Fruit fly (Drosophila melanogaster) whole organism, wandering third instar larva: ENCODE results near the gene acj6.

Source experiments
- Abd-B ChIP-seq: fragments of >200 bp; optimal IDR thresholded peaks from 2 replicates; lab custom pipeline; 2017; ENCODE audit warnings: missing biosample characterization, missing genetic modification characterization
- CG32264 ChIP-seq: fragments of 200-800 bp; sonication (Bioruptor generic); optimal IDR thresholded peaks from 2 replicates; lab custom pipeline; 2016; ENCODE audit warnings: missing biosample characterization, missing genetic modification characterization
- CG9705 ChIP-seq: fragments of 200-800 bp; sonication (Bioruptor generic); optimal IDR thresholded peaks from 2 replicates; lab custom pipeline; 2018; ENCODE audit warnings: missing biosample characterization, mild to moderate bottlenecking, missing genetic modification characterization
- CrebA ChIP-seq: fragments of 200-800 bp; sonication (Bioruptor generic); optimal IDR thresholded peaks from 2 replicates; lab custom pipeline; 2016; ENCODE audit warnings: missing biosample characterization, mild to moderate bottlenecking, missing genetic modification characterization, borderline replicate concordance
- Dfd ChIP-seq: fragments of >200 bp; optimal IDR thresholded peaks from 2 replicates; lab custom pipeline; 2017; ENCODE audit warnings: missing biosample characterization, missing genetic modification characterization
- Dif ChIP-seq: fragments of 200-275, 200-300 bp; sonication (Bioruptor generic); optimal IDR thresholded peaks from 2 replicates; lab custom pipeline; 2018; ENCODE audit warnings: missing biosample characterization, missing genetic modification characterization; ENCODE audit not compliant: partially characterized antibody
- GATAd ChIP-seq: sonication (Bioruptor generic); optimal IDR thresholded peaks from 2 replicates; lab custom pipeline; 2016; ENCODE audit warnings: missing biosample characterization, missing genetic modification characterization
- HLH106 ChIP-seq: fragments of 200-800 bp; optimal IDR thresholded peaks from 3 replicates; lab custom pipeline; 2019; ENCODE audit warnings: missing biosample characterization, mild to moderate bottlenecking, missing genetic modification characterization, moderate library complexity
- Hnf4 ChIP-seq: fragments of 200-800 bp; sonication (Bioruptor generic); optimal IDR thresholded peaks from 2 replicates; lab custom pipeline; 2016; ENCODE audit warnings: missing biosample characterization, mild to moderate bottlenecking, missing genetic modification characterization
- Hr78 ChIP-seq: fragments of >200 bp; optimal IDR thresholded peaks from 2 replicates; lab custom pipeline; 2017; ENCODE audit warnings: missing biosample characterization, missing genetic modification characterization
- Hr83 ChIP-seq: fragments of 200-300 bp; sonication (Bioruptor generic); optimal IDR thresholded peaks from 2 replicates; lab custom pipeline; 2016; ENCODE audit warnings: missing biosample characterization, mild to moderate bottlenecking, missing genetic modification characterization, moderate library complexity; ENCODE audit not compliant: poor library complexity, severe bottlenecking
- Jra ChIP-seq: sonication (Bioruptor generic); optimal IDR thresholded peaks from 2 replicates; lab custom pipeline; 2016; ENCODE audit warnings: missing biosample characterization, missing genetic modification characterization
- Mio ChIP-seq: sonication (Bioruptor generic); optimal IDR thresholded peaks from 2 replicates; lab custom pipeline; 2016; ENCODE audit warnings: missing biosample characterization, missing genetic modification characterization
- Myc ChIP-seq: fragments of >200 bp; optimal IDR thresholded peaks from 2 replicates; lab custom pipeline; 2017
- N ChIP-seq: fragments of >200 bp; optimal IDR thresholded peaks from 2 replicates; lab custom pipeline; 2018; ENCODE audit warnings: missing biosample characterization, missing external identifiers, missing genetic modification characterization
- OdsH ChIP-seq: fragments of 200-800 bp; sonication (Bioruptor generic); optimal IDR thresholded peaks from 2 replicates; lab custom pipeline; 2016; ENCODE audit warnings: missing biosample characterization, mild to moderate bottlenecking, missing genetic modification characterization
- Rel ChIP-seq, 2 experiments: fragments of 200-800 bp; sonication (Bioruptor generic) in 1 of 2; optimal IDR thresholded peaks; 2 replicates in 1 of 2; 3 replicates in 1 of 2; lab custom pipeline; 2016 to 2019; ENCODE audit warnings: mild to moderate bottlenecking in 2 of 2, missing biosample characterization in 2 of 2, missing genetic modification characterization in 2 of 2, moderate library complexity in 1 of 2
- Sp1 ChIP-seq: fragments of 200-800 bp; sonication (Bioruptor generic); optimal IDR thresholded peaks from 3 replicates; lab custom pipeline; 2019; ENCODE audit warnings: missing biosample characterization, mild to moderate bottlenecking, missing genetic modification characterization, moderate library complexity
- Vsx2 ChIP-seq: fragments of 200-300, 225-300 bp; sonication (Bioruptor generic); optimal IDR thresholded peaks from 2 replicates; lab custom pipeline; 2018; ENCODE audit warnings: missing biosample characterization, missing genetic modification characterization; ENCODE audit not compliant: partially characterized antibody
- br ChIP-seq: fragments of 200-800 bp; sonication (Bioruptor generic); optimal IDR thresholded peaks from 2 replicates; lab custom pipeline; 2016; ENCODE audit warnings: missing biosample characterization, missing genetic modification characterization
- brk ChIP-seq: fragments of 200-800 bp; sonication (Bioruptor generic); optimal IDR thresholded peaks from 2 replicates; lab custom pipeline; 2016; ENCODE audit warnings: missing biosample characterization, mild to moderate bottlenecking, missing genetic modification characterization
- dl ChIP-seq, 2 experiments: fragments of 175-275, 200-275 bp in 1 of 2; fragments of 200-275 bp in 1 of 2; sonication (Bioruptor generic); optimal IDR thresholded peaks; lab custom pipeline; 2018; ENCODE audit warnings: mild to moderate bottlenecking in 2 of 2, missing biosample characterization in 2 of 2, missing genetic modification characterization in 2 of 2, moderate library complexity in 2 of 2; ENCODE audit not compliant: partially characterized antibody in 2 of 2, insufficient read depth in 1 of 2
- dmrt93B ChIP-seq: fragments of 200-800 bp; sonication (Bioruptor generic); optimal IDR thresholded peaks from 2 replicates; lab custom pipeline; 2018; ENCODE audit warnings: missing biosample characterization, mild to moderate bottlenecking, missing genetic modification characterization
- dsf ChIP-seq: sonication (Bioruptor generic); optimal IDR thresholded peaks from 2 replicates; lab custom pipeline; 2016; ENCODE audit warnings: missing biosample characterization, missing genetic modification characterization, borderline replicate concordance
- ey ChIP-seq: fragments of 200-800 bp; sonication (Bioruptor generic); optimal IDR thresholded peaks from 2 replicates; lab custom pipeline; 2016; ENCODE audit warnings: missing biosample characterization, missing genetic modification characterization
- foxo ChIP-seq, 2 experiments: fragments of 200-800 bp; sonication (Bioruptor generic); optimal IDR thresholded peaks; 2 replicates in 1 of 2; 3 replicates in 1 of 2; lab custom pipeline; 2016 to 2017; ENCODE audit warnings: missing biosample characterization in 2 of 2, missing genetic modification characterization in 2 of 2
- fru ChIP-seq: fragments of 200-800 bp; sonication (Bioruptor generic); optimal IDR thresholded peaks from 3 replicates; lab custom pipeline; 2016; ENCODE audit warnings: missing biosample characterization, mild to moderate bottlenecking, missing genetic modification characterization
- h ChIP-seq: fragments of 200-800 bp; sonication (Bioruptor generic); optimal IDR thresholded peaks from 3 replicates; lab custom pipeline; 2016; ENCODE audit warnings: missing biosample characterization, mild to moderate bottlenecking, missing genetic modification characterization
- jim ChIP-seq: fragments of 175-275, 200-325 bp; sonication (Bioruptor generic); optimal IDR thresholded peaks from 2 replicates; lab custom pipeline; 2016; ENCODE audit warnings: missing biosample characterization, mild to moderate bottlenecking, missing genetic modification characterization
- lola ChIP-seq: fragments of >200 bp; optimal IDR thresholded peaks from 2 replicates; lab custom pipeline; 2017; ENCODE audit warnings: missing biosample characterization, missing genetic modification characterization
- pan ChIP-seq: fragments of >200 bp; optimal IDR thresholded peaks from 2 replicates; lab custom pipeline; 2017
- psq ChIP-seq: fragments of 200-800 bp; sonication (Bioruptor generic); optimal IDR thresholded peaks from 3 replicates; lab custom pipeline; 2017; ENCODE audit warnings: missing biosample characterization, mild to moderate bottlenecking, missing genetic modification characterization, moderate library complexity
- rgr ChIP-seq: fragments of 200-800 bp; sonication (Bioruptor generic); optimal IDR thresholded peaks from 3 replicates; lab custom pipeline; 2016; ENCODE audit warnings: missing biosample characterization, mild to moderate bottlenecking, missing genetic modification characterization
- sage ChIP-seq: fragments of 200-800 bp; sonication (Bioruptor generic); optimal IDR thresholded peaks from 2 replicates; lab custom pipeline; 2016; ENCODE audit warnings: missing biosample characterization, mild to moderate bottlenecking, missing genetic modification characterization
- sv ChIP-seq: fragments of 200-800 bp; sonication (Bioruptor generic); optimal IDR thresholded peaks from 3 replicates; lab custom pipeline; 2016; ENCODE audit warnings: missing biosample characterization, missing genetic modification characterization
- tai ChIP-seq: sonication (Bioruptor generic); optimal IDR thresholded peaks from 2 replicates; lab custom pipeline; 2016; ENCODE audit warnings: missing biosample characterization, missing genetic modification characterization
- usp ChIP-seq: fragments of >200 bp; optimal IDR thresholded peaks from 2 replicates; lab custom pipeline; 2017; ENCODE audit warnings: missing biosample characterization, missing genetic modification characterization
- woc ChIP-seq: sonication (Bioruptor generic); optimal IDR thresholded peaks from 2 replicates; lab custom pipeline; 2016; ENCODE audit warnings: missing biosample characterization, mild to moderate bottlenecking, missing genetic modification characterization

acj6 gene

DNA sequence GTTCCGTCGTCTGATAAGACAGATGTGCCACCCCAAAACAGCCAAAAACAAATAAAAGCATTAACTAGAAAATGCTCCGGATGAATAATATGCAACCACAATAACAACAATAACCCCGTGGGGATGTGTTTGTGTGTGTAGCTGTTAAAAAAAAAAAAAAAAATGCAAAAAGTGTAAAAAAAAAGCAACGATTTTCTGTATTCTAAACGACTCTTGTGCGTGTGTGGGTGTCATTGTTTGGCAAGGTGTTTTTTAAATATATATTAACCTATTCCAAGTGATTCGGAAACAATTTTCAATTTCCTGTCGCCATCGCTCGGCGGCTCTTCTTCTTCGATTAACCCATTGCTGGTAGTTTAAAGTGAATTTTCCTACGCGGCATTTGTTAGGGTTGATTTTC, 58.3 kb downstream of the acj6 start (continued):
- TF ChIP-seq lola (GFP tag; lab: Kevin White, UChicago) (no peak), sage (GFP tag; lab: Kevin White, UChicago) (peak; percentile 34), h (no peak), GATAd (GFP tag; lab: Kevin White, UChicago) (no peak), fru (GFP tag; lab: Kevin White, UChicago) (no peak), Hnf4 (GFP tag; lab: Kevin White, UChicago) (peak; percentile 37)

DNA sequence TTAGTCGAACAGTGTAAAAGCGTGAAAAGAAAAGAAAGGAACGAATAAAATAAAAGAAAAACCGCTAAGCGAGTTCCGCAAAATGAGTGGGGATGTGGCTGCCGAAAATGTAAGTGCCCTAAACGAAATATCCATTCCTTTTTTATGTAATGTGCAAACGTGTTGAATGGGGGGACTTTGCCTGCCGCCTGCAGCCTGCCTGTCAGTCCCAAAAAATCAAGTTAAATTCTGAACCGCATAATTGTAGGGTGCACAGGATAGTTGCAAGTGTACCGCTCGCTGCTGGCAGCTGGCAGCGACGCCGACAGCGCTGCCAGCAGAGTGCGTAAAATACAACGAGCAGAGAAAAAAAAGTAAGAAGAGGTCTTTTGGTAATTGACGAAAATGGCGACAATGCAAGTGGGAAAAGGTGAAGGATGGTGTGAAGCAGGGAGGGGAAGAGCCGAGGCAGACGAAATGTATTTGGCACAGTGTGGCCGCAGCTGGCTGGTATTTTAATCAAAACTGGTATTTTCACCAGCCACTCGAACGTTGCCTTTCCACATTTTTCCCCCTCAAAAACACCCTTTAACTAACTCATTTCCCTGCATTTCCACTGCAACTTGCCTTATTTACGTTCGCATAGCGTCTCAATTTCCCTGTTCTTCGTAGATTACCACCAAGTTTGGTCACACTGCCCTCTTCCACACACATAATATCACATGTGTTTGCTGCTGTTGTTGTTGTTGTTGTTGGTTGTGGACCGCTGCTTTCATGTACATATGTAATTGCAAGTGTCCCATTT, 59.0 kb downstream of the acj6 start:
- no peak for TF ChIP-seq Rel (GFP tag; optimal IDR thresholded peaks at IDR 0.05; lab: Kevin White, UChicago)
- TF ChIP-seq Rel (tag; optimal IDR thresholded peaks at IDR 0.05; lab: Kevin White, UChicago): peak; percentile 67
- peak; percentile 2 for TF ChIP-seq HLH106 (tag; lab: Kevin White, UChicago)
- no peak for TF ChIP-seq CG32264
- TF ChIP-seq brk (GFP tag; lab: Kevin White, UChicago): no peak
- TF ChIP-seq h: no peak
- no peak for TF ChIP-seq dsf (GFP tag; lab: Kevin White, UChicago)
- no peak for TF ChIP-seq jim (GFP tag; lab: Kevin White, UChicago)
- TF ChIP-seq Myc (lab: Kevin White, UChicago): no peak
- no peak for TF ChIP-seq Dif
- no peak for TF ChIP-seq tai (GFP tag; lab: Kevin White, UChicago)
- TF ChIP-seq Dfd (GFP tag; lab: Kevin White, UChicago): no peak
- TF ChIP-seq Jra (GFP tag; lab: Kevin White, UChicago): no peak
- TF ChIP-seq Vsx2 (GFP tag; lab: Kevin White, UChicago): no peak
- peak; percentile 75 for TF ChIP-seq psq (GFP tag; lab: Kevin White, UChicago)
- no peak for TF ChIP-seq rgr (GFP tag; lab: Kevin White, UChicago)
- TF ChIP-seq Abd-B: no peak
- TF ChIP-seq dmrt93B (GFP tag; lab: Kevin White, UChicago): no peak
- no peak for TF ChIP-seq dl (GFP tag; optimal IDR thresholded peaks at IDR 0.05; lab: Kevin White, UChicago; ENCODE audit: insufficient read depth in 1 of 2, partially characterized antibody in 2 of 2)
- no peak for TF ChIP-seq Hr78 (GFP tag; lab: Kevin White, UChicago)
- no peak for TF ChIP-seq woc (GFP tag; lab: Kevin White, UChicago)
- no peak for TF ChIP-seq CG9705 (GFP tag; lab: Kevin White, UChicago)

DNA sequence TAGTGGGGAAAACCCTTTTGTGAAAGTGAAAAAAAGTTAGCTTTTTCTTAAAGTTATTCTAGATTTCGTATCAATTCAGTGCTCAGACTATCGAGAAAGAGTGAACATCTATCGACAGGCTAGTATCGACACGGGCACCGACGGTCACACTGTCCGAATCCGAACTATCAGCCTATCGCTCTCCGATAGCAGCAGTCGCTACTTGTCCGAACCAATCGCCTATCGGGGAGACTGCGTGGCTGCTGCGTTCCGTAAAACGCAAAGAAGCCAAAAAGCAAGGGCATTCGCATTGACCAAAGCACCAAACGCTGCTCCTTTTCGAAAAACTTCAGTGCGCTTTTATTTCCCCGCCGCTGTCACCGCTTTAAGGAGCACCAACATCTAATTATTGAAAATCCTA, 59.6 kb downstream of the acj6 start, which contains the start of gene Top1:
Gene Top1, plus strand, starts transcription at position 190 of the 400 bp plus-strand sequence.
- TF ChIP-seq br (peak; percentile 7), Vsx2 (GFP tag; lab: Kevin White, UChicago) (no peak), CrebA (no peak), Myc (lab: Kevin White, UChicago) (no peak), GATAd (GFP tag; lab: Kevin White, UChicago) (no peak), fru (GFP tag; lab: Kevin White, UChicago) (no peak), N (GFP tag; lab: Kevin White, UChicago) (no peak), sv (no peak), pan (lab: Kevin White, UChicago) (no peak), CG9705 (GFP tag; lab: Kevin White, UChicago) (no peak), jim (GFP tag; lab: Kevin White, UChicago) (no peak), tai (GFP tag; lab: Kevin White, UChicago) (no peak), ey (GFP tag; lab: Kevin White, UChicago) (no peak), dmrt93B (GFP tag; lab: Kevin White, UChicago) (no peak), Hnf4 (GFP tag; lab: Kevin White, UChicago) (peak; percentile 15), Hr78 (GFP tag; lab: Kevin White, UChicago) (no peak), Hr83 (peak; percentile 32), CG32264 (no peak), Rel (GFP tag; optimal IDR thresholded peaks at IDR 0.05; lab: Kevin White, UChicago) (no peak), Rel (tag; optimal IDR thresholded peaks at IDR 0.05; lab: Kevin White, UChicago) (peak; percentile 34), psq (GFP tag; lab: Kevin White, UChicago) (no peak), Sp1 (GFP tag; lab: Kevin White, UChicago) (peak; percentile 16), HLH106 (tag; lab: Kevin White, UChicago) (peak; percentile 16), woc (GFP tag; lab: Kevin White, UChicago) (peak; percentile 51), sage (GFP tag; lab: Kevin White, UChicago) (no peak), foxo (GFP tag; optimal IDR thresholded peaks at IDR 0.05; lab: Kevin White, UChicago) (peak in 1 of 2 experiments; percentile 25), brk (GFP tag; lab: Kevin White, UChicago) (no peak), rgr (GFP tag; lab: Kevin White, UChicago) (peak; percentile 49), Dfd (GFP tag; lab: Kevin White, UChicago) (no peak), usp (no peak), Mio (GFP tag; lab: Kevin White, UChicago) (no peak), Jra (GFP tag; lab: Kevin White, UChicago) (no peak), dl (GFP tag; optimal IDR thresholded peaks at IDR 0.05; lab: Kevin White, UChicago; ENCODE audit: insufficient read depth in 1 of 2, partially characterized antibody in 2 of 2) (no peak), dsf (GFP tag; lab: Kevin White, UChicago) (no peak), Abd-B (no peak), h (peak; percentile 31), lola (GFP tag; lab: Kevin White, UChicago) (no peak), Dif (no peak), OdsH (GFP tag; lab: Kevin White, UChicago) (no peak)
- TF ChIP-seq, all 38 proteins: peak for 10
